Fruit fly (Drosophila melanogaster) whole organism, wandering third instar larva: ENCODE data around the gene Tbcd.
A peak's percentile ranks its signal among the peaks of the same experiment; 100 is the strongest.

Experiments used
- Abd-B ChIP-seq: fragments of >200 bp; optimal IDR thresholded peaks from 2 replicates; lab custom pipeline; 2017; ENCODE audit warnings: missing biosample characterization, missing genetic modification characterization
- CG32264 ChIP-seq: fragments of 200-800 bp; sonication (Bioruptor generic); optimal IDR thresholded peaks from 2 replicates; lab custom pipeline; 2016; ENCODE audit warnings: missing biosample characterization, missing genetic modification characterization
- CG9705 ChIP-seq: fragments of 200-800 bp; sonication (Bioruptor generic); optimal IDR thresholded peaks from 2 replicates; lab custom pipeline; 2018; ENCODE audit warnings: missing biosample characterization, mild to moderate bottlenecking, missing genetic modification characterization
- CrebA ChIP-seq: fragments of 200-800 bp; sonication (Bioruptor generic); optimal IDR thresholded peaks from 2 replicates; lab custom pipeline; 2016; ENCODE audit warnings: missing biosample characterization, mild to moderate bottlenecking, missing genetic modification characterization, borderline replicate concordance
- Dfd ChIP-seq: fragments of >200 bp; optimal IDR thresholded peaks from 2 replicates; lab custom pipeline; 2017; ENCODE audit warnings: missing biosample characterization, missing genetic modification characterization
- Dif ChIP-seq: fragments of 200-275, 200-300 bp; sonication (Bioruptor generic); optimal IDR thresholded peaks from 2 replicates; lab custom pipeline; 2018; ENCODE audit warnings: missing biosample characterization, missing genetic modification characterization; ENCODE audit not compliant: partially characterized antibody
- GATAd ChIP-seq: sonication (Bioruptor generic); optimal IDR thresholded peaks from 2 replicates; lab custom pipeline; 2016; ENCODE audit warnings: missing biosample characterization, missing genetic modification characterization
- HLH106 ChIP-seq: fragments of 200-800 bp; optimal IDR thresholded peaks from 3 replicates; lab custom pipeline; 2019; ENCODE audit warnings: missing biosample characterization, mild to moderate bottlenecking, missing genetic modification characterization, moderate library complexity
- Hr78 ChIP-seq: fragments of >200 bp; optimal IDR thresholded peaks from 2 replicates; lab custom pipeline; 2017; ENCODE audit warnings: missing biosample characterization, missing genetic modification characterization
- Hr83 ChIP-seq: fragments of 200-300 bp; sonication (Bioruptor generic); optimal IDR thresholded peaks from 2 replicates; lab custom pipeline; 2016; ENCODE audit warnings: missing biosample characterization, mild to moderate bottlenecking, missing genetic modification characterization, moderate library complexity; ENCODE audit not compliant: poor library complexity, severe bottlenecking
- Jra ChIP-seq: sonication (Bioruptor generic); optimal IDR thresholded peaks from 2 replicates; lab custom pipeline; 2016; ENCODE audit warnings: missing biosample characterization, missing genetic modification characterization
- Mio ChIP-seq: sonication (Bioruptor generic); optimal IDR thresholded peaks from 2 replicates; lab custom pipeline; 2016; ENCODE audit warnings: missing biosample characterization, missing genetic modification characterization
- Myc ChIP-seq: fragments of >200 bp; optimal IDR thresholded peaks from 2 replicates; lab custom pipeline; 2017
- OdsH ChIP-seq: fragments of 200-800 bp; sonication (Bioruptor generic); optimal IDR thresholded peaks from 2 replicates; lab custom pipeline; 2016; ENCODE audit warnings: missing biosample characterization, mild to moderate bottlenecking, missing genetic modification characterization
- Rel ChIP-seq, 2 experiments: fragments of 200-800 bp; sonication (Bioruptor generic) in 1 of 2; optimal IDR thresholded peaks; 2 replicates in 1 of 2; 3 replicates in 1 of 2; lab custom pipeline; 2016 to 2019; ENCODE audit warnings: mild to moderate bottlenecking in 2 of 2, missing biosample characterization in 2 of 2, missing genetic modification characterization in 2 of 2, moderate library complexity in 1 of 2
- Sp1 ChIP-seq: fragments of 200-800 bp; sonication (Bioruptor generic); optimal IDR thresholded peaks from 3 replicates; lab custom pipeline; 2019; ENCODE audit warnings: missing biosample characterization, mild to moderate bottlenecking, missing genetic modification characterization, moderate library complexity
- Vsx2 ChIP-seq: fragments of 200-300, 225-300 bp; sonication (Bioruptor generic); optimal IDR thresholded peaks from 2 replicates; lab custom pipeline; 2018; ENCODE audit warnings: missing biosample characterization, missing genetic modification characterization; ENCODE audit not compliant: partially characterized antibody
- br ChIP-seq: fragments of 200-800 bp; sonication (Bioruptor generic); optimal IDR thresholded peaks from 2 replicates; lab custom pipeline; 2016; ENCODE audit warnings: missing biosample characterization, missing genetic modification characterization
- brk ChIP-seq: fragments of 200-800 bp; sonication (Bioruptor generic); optimal IDR thresholded peaks from 2 replicates; lab custom pipeline; 2016; ENCODE audit warnings: missing biosample characterization, mild to moderate bottlenecking, missing genetic modification characterization
- dl ChIP-seq, 2 experiments: fragments of 175-275, 200-275 bp in 1 of 2; fragments of 200-275 bp in 1 of 2; sonication (Bioruptor generic); optimal IDR thresholded peaks; lab custom pipeline; 2018; ENCODE audit warnings: mild to moderate bottlenecking in 2 of 2, missing biosample characterization in 2 of 2, missing genetic modification characterization in 2 of 2, moderate library complexity in 2 of 2; ENCODE audit not compliant: partially characterized antibody in 2 of 2, insufficient read depth in 1 of 2
- dmrt93B ChIP-seq: fragments of 200-800 bp; sonication (Bioruptor generic); optimal IDR thresholded peaks from 2 replicates; lab custom pipeline; 2018; ENCODE audit warnings: missing biosample characterization, mild to moderate bottlenecking, missing genetic modification characterization
- ey ChIP-seq: fragments of 200-800 bp; sonication (Bioruptor generic); optimal IDR thresholded peaks from 2 replicates; lab custom pipeline; 2016; ENCODE audit warnings: missing biosample characterization, missing genetic modification characterization
- foxo ChIP-seq, 2 experiments: fragments of 200-800 bp; sonication (Bioruptor generic); optimal IDR thresholded peaks; 2 replicates in 1 of 2; 3 replicates in 1 of 2; lab custom pipeline; 2016 to 2017; ENCODE audit warnings: missing biosample characterization in 2 of 2, missing genetic modification characterization in 2 of 2
- fru ChIP-seq: fragments of 200-800 bp; sonication (Bioruptor generic); optimal IDR thresholded peaks from 3 replicates; lab custom pipeline; 2016; ENCODE audit warnings: missing biosample characterization, mild to moderate bottlenecking, missing genetic modification characterization
- h ChIP-seq: fragments of 200-800 bp; sonication (Bioruptor generic); optimal IDR thresholded peaks from 3 replicates; lab custom pipeline; 2016; ENCODE audit warnings: missing biosample characterization, mild to moderate bottlenecking, missing genetic modification characterization
- jim ChIP-seq: fragments of 175-275, 200-325 bp; sonication (Bioruptor generic); optimal IDR thresholded peaks from 2 replicates; lab custom pipeline; 2016; ENCODE audit warnings: missing biosample characterization, mild to moderate bottlenecking, missing genetic modification characterization
- lola ChIP-seq: fragments of >200 bp; optimal IDR thresholded peaks from 2 replicates; lab custom pipeline; 2017; ENCODE audit warnings: missing biosample characterization, missing genetic modification characterization
- pan ChIP-seq: fragments of >200 bp; optimal IDR thresholded peaks from 2 replicates; lab custom pipeline; 2017
- psq ChIP-seq: fragments of 200-800 bp; sonication (Bioruptor generic); optimal IDR thresholded peaks from 3 replicates; lab custom pipeline; 2017; ENCODE audit warnings: missing biosample characterization, mild to moderate bottlenecking, missing genetic modification characterization, moderate library complexity
- rgr ChIP-seq: fragments of 200-800 bp; sonication (Bioruptor generic); optimal IDR thresholded peaks from 3 replicates; lab custom pipeline; 2016; ENCODE audit warnings: missing biosample characterization, mild to moderate bottlenecking, missing genetic modification characterization
- sage ChIP-seq: fragments of 200-800 bp; sonication (Bioruptor generic); optimal IDR thresholded peaks from 2 replicates; lab custom pipeline; 2016; ENCODE audit warnings: missing biosample characterization, mild to moderate bottlenecking, missing genetic modification characterization
- tai ChIP-seq: sonication (Bioruptor generic); optimal IDR thresholded peaks from 2 replicates; lab custom pipeline; 2016; ENCODE audit warnings: missing biosample characterization, missing genetic modification characterization
- woc ChIP-seq: sonication (Bioruptor generic); optimal IDR thresholded peaks from 2 replicates; lab custom pipeline; 2016; ENCODE audit warnings: missing biosample characterization, mild to moderate bottlenecking, missing genetic modification characterization

Gene Tbcd

DNA sequence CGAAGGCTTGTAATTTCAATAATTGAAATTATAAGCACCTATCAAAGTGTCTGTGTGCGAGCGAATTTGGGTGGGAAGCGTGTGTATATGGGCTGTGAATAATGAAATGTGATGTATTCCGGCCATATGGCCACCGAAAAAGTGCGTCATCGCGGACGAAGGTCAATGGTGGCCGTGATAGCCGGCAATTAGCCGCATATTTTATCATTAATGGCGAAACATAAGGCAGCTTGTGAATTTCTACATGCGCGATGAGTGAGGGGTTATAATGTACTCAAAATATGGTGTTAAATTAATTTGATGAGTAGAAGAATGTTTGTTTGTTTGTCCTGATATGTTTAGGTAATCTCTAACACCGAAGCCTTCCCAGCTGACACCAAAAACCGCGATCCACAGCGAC is 44.1 kb downstream of the Tbcd start:
- TF ChIP-seq CG9705 (GFP tag; lab: Kevin White, UChicago) = no peak
- TF ChIP-seq, all 38 proteins: peak for 0

DNA sequence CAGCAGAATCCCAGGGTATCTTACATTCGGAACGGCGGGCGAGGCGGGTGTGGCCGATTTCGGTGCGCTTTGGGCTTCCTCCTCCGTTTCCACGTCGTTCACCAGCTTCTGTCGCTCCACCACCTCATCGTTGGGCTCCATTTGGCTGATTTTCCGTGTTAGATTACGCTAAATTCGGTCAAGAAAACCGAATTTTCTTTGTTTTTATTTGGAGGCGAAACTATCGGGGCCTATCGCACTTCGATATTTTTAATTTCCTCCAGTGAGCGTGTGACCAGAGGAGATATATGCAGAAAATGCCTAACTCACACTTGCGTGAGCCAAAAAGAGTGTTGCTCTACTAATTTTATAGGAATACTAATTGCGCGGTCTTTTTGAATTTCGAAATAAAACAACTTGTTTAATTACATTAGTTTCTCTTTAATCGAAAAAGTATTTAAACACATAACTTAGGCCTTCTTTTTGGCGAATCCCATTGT is 44.8 kb downstream of the Tbcd start, which contains the start of gene CG10874:
CG10874 (minus strand) TSS at position 264 of the 479 bp plus-strand sequence.
- TF ChIP-seq HLH106 (tag; lab: Kevin White, UChicago) = no peak
- TF ChIP-seq Rel (GFP tag; optimal IDR thresholded peaks at IDR 0.05; lab: Kevin White, UChicago) = no peak
- peak; percentile 30 for TF ChIP-seq Rel (tag; optimal IDR thresholded peaks at IDR 0.05; lab: Kevin White, UChicago)
- TF ChIP-seq Mio = no peak
- TF ChIP-seq ey = no peak
- TF ChIP-seq psq (GFP tag; lab: Kevin White, UChicago) = no peak
- TF ChIP-seq dl (GFP tag; optimal IDR thresholded peaks at IDR 0.05; lab: Kevin White, UChicago; ENCODE audit: insufficient read depth in 1 of 2, partially characterized antibody in 2 of 2) = peak in 1 of 2 experiments; percentile 58
- TF ChIP-seq Hr83 (GFP tag; lab: Kevin White, UChicago) = no peak
- peak; percentile 98 for TF ChIP-seq Vsx2 (GFP tag; lab: Kevin White, UChicago)
- no peak for TF ChIP-seq jim
- TF ChIP-seq Dif = peak; percentile 89
- TF ChIP-seq foxo (GFP tag; optimal IDR thresholded peaks at IDR 0.05; lab: Kevin White, UChicago) = no peak
- TF ChIP-seq sage = no peak
- no peak for TF ChIP-seq br (GFP tag; lab: Kevin White, UChicago)
- no peak for TF ChIP-seq OdsH (GFP tag; lab: Kevin White, UChicago)
- TF ChIP-seq CG32264 (GFP tag; lab: Kevin White, UChicago) = no peak
- TF ChIP-seq GATAd = no peak
- no peak for TF ChIP-seq brk (GFP tag; lab: Kevin White, UChicago)
- TF ChIP-seq pan = no peak

DNA sequence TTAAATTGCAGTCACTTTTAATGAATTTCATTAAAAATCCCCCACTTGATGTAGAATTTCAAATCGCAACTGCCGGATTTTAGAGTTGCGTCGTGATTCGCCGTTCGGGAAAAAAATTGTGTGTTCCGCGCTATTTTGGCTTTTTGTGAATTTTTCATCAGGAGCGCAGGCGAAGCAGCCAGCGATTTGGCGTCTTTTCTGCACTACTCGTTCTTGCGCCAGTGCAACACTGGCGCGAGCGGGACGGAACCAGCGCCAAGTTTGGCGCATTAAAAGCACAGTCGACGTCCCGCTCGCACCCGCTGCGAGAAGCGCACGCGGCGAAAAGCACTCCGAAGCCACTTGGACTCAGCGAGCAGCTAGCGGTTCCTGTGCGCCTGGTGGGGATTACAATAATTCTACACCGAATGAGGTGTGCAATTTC is 46.1 kb downstream of the Tbcd start:
- TF ChIP-seq tai (GFP tag; lab: Kevin White, UChicago) (no peak), h (GFP tag; lab: Kevin White, UChicago) (peak; percentile 83), brk (GFP tag; lab: Kevin White, UChicago) (no peak), OdsH (GFP tag; lab: Kevin White, UChicago) (peak; percentile 46), sage (no peak), Vsx2 (GFP tag; lab: Kevin White, UChicago) (peak; percentile 94), br (GFP tag; lab: Kevin White, UChicago) (peak; percentile 9), HLH106 (tag; lab: Kevin White, UChicago) (peak; percentile 55), Dif (peak; percentile 90), CrebA (peak; percentile 76), ey (no peak), lola (GFP tag; lab: Kevin White, UChicago) (no peak), Hr83 (GFP tag; lab: Kevin White, UChicago) (peak; percentile 55), CG9705 (GFP tag; lab: Kevin White, UChicago) (peak; percentile 32), jim (no peak), dmrt93B (GFP tag; lab: Kevin White, UChicago) (peak; percentile 18), Myc (lab: Kevin White, UChicago) (peak; percentile 44), Abd-B (GFP tag; lab: Kevin White, UChicago) (no peak), Hr78 (no peak), rgr (GFP tag; lab: Kevin White, UChicago) (peak; percentile 44), psq (GFP tag; lab: Kevin White, UChicago) (peak; percentile 13), fru (GFP tag; lab: Kevin White, UChicago) (peak; percentile 23), Sp1 (peak; percentile 51), dl (GFP tag; optimal IDR thresholded peaks at IDR 0.05; lab: Kevin White, UChicago; ENCODE audit: insufficient read depth in 1 of 2, partially characterized antibody in 2 of 2) (peak; percentile 40 to 86), woc (GFP tag; lab: Kevin White, UChicago) (no peak), pan (no peak), Rel (GFP tag; optimal IDR thresholded peaks at IDR 0.05; lab: Kevin White, UChicago) (no peak), Rel (tag; optimal IDR thresholded peaks at IDR 0.05; lab: Kevin White, UChicago) (peak; percentile 95), foxo (GFP tag; optimal IDR thresholded peaks at IDR 0.05; lab: Kevin White, UChicago) (peak; percentile 1 to 13)

DNA sequence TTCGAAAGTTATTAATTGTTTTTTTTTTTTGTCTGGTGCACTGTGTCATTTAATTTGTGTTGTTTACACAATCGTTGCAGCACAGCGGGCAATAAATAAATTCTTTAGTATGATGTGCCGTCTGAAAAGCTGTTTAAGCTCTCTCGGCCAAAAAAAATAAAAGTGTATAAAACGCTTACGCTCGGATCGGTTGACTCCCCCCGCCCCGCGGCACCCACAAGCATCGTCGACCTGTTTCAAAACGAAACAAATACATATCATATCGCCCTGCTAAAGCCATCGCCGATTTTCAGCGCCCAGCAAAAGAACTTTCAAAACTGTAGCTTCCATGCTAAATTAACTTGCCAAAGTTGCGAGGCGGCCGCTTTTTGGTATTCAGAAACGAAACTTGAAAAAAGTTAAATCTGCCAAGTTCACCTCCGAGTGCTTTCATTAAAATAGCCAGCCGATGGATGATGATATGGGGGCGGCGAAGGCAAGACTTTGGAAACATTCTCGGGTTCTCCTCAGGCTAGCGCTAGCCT is 47.0 kb downstream of the Tbcd start:
- TF ChIP-seq Myc (lab: Kevin White, UChicago) = no peak
- TF ChIP-seq psq (GFP tag; lab: Kevin White, UChicago) = no peak
- no peak for TF ChIP-seq fru (GFP tag; lab: Kevin White, UChicago)
- TF ChIP-seq jim = no peak
- TF ChIP-seq dmrt93B (GFP tag; lab: Kevin White, UChicago) = no peak
- TF ChIP-seq Jra (GFP tag; lab: Kevin White, UChicago) = no peak
- no peak for TF ChIP-seq tai (GFP tag; lab: Kevin White, UChicago)
- TF ChIP-seq Vsx2 (GFP tag; lab: Kevin White, UChicago) = peak; percentile 32
- TF ChIP-seq lola (GFP tag; lab: Kevin White, UChicago) = no peak
- TF ChIP-seq CrebA = no peak
- peak; percentile 2 for TF ChIP-seq h (GFP tag; lab: Kevin White, UChicago)
- no peak for TF ChIP-seq Rel (GFP tag; optimal IDR thresholded peaks at IDR 0.05; lab: Kevin White, UChicago)
- peak; percentile 30 for TF ChIP-seq Rel (tag; optimal IDR thresholded peaks at IDR 0.05; lab: Kevin White, UChicago)
- peak; percentile 4 for TF ChIP-seq sage
- TF ChIP-seq Dif = peak; percentile 67
- no peak for TF ChIP-seq Dfd
